Worm (Caenorhabditis elegans): ENCODE data around the gene ubl-1.

The ubl-1 gene

DNA sequence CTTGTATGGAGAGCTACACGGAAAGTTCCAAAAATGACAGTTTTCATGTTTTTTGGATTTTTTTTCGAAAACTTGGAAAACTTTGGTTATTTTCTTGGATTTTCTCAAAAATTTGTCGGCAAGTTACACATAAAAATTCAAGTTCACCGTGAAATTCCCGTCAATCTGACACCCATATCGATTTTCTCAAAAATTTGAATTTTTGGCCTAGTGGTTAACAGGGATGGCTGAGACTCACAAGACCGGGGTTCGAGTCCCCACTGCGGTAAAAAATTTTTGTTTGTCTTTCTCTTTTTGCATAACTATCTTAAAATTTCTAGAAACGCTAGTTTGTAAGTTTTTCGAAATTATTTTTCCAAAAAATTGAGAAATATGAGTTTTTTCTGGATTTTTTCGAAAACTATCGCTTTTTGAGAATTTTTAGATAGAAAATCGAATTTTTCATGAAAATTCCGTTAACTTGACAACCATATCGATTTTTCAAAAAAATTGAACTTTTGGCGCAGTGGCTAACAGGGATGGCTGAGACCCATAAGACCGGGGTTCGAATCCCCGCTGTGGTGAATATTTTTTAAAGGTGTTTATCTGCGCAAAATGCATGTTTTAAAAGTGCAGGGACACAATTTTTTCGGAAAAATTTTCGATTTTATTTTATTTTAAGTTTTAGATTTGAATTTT, 32.6 kb downstream of the ubl-1 start:
- TF ChIP-seq nhr-77 (tag; optimal IDR thresholded peaks at IDR 0.05): no peak
- no peak for TF ChIP-seq aly-2 (tag; optimal IDR thresholded peaks at IDR 0.05)
- no peak for TF ChIP-seq unc-55 (GFP tag; optimal IDR thresholded peaks at IDR 0.05)
- TF ChIP-seq mab-5 (tag; optimal IDR thresholded peaks at IDR 0.05): no peak
- no peak for TF ChIP-seq nhr-129 (tag; optimal IDR thresholded peaks at IDR 0.05)
- TF ChIP-seq ceh-82 (tag; optimal IDR thresholded peaks at IDR 0.05): no peak
- no peak for TF ChIP-seq sem-4 (tag; optimal IDR thresholded peaks at IDR 0.05)
- no peak for TF ChIP-seq ztf-11 (tag; optimal IDR thresholded peaks at IDR 0.05)
- TF ChIP-seq egl-27 (tag; optimal IDR thresholded peaks at IDR 0.05): no peak
- TF ChIP-seq nhr-6 (tag; optimal IDR thresholded peaks at IDR 0.05): no peak

DNA sequence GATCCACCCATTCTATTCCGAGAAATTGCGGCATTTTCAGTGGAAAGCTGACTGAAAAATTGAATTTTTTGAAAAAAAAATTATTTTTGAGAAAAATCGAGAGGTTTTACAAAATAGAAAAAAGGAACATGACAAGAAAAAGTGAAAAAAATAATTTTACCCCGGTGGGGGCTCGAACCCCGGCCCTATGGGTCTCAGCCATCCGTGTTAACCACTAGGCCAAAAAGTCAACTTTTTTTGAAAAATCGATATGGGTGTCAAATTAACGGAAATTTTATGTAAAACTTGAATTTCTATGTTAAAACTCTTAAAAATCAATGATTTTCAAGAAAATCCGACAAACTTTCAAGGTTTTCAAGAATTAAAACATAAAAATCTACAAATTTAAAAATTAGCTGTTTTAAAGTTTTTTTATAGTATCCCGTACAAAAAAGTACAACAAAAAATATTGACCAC, 35.8 kb downstream of the ubl-1 start, which contains the start of gene Y53G8B.2:
Y53G8B.2 (minus strand) TSS at position 51 of the 456 bp plus-strand sequence.
- TF ChIP-seq ceh-82 (tag; optimal IDR thresholded peaks at IDR 0.05): no peak
- no peak for TF ChIP-seq sma-9 (GFP tag; optimal IDR thresholded peaks at IDR 0.05)
- no peak for TF ChIP-seq sma-9 (tag; optimal IDR thresholded peaks at IDR 0.05)
- no peak for TF ChIP-seq nhr-77 (tag; optimal IDR thresholded peaks at IDR 0.05)
- no peak for TF ChIP-seq ceh-16 (tag; optimal IDR thresholded peaks at IDR 0.05)
- no peak for TF ChIP-seq mdl-1 (tag; optimal IDR thresholded peaks at IDR 0.05)
- TF ChIP-seq lin-11 (tag; optimal IDR thresholded peaks at IDR 0.05): no peak
- TF ChIP-seq crh-2 (tag; optimal IDR thresholded peaks at IDR 0.05): no peak
- no peak for TF ChIP-seq ztf-1 (GFP tag; conservative IDR thresholded peaks at IDR 0.05)
- TF ChIP-seq nhr-12 (tag; optimal IDR thresholded peaks at IDR 0.05): no peak
- no peak for TF ChIP-seq mbf-1 (tag; optimal IDR thresholded peaks at IDR 0.05)
- TF ChIP-seq elt-1 (tag; optimal IDR thresholded peaks at IDR 0.05): no peak
- TF ChIP-seq nhr-10 (tag; optimal IDR thresholded peaks at IDR 0.05): no peak

DNA sequence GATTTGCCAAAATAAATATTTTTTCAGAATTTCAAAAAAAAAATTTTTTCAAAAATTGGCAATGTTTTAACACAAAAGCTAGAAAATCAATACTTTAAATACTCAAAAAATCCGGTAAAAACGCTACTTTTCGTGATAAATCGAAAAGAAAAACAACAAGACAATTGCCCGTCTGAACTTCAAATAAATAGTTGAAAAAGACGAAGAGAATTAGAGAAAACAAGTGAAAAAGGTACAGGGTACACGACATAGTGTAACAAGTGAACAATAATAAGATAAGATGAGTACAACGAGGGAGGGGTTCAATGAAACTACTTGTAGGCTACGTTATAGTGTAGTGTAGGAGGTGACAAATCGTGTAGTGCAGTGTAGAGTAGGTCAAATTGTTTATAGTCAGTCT, 36.4 kb downstream of the ubl-1 start:
- TF ChIP-seq nhr-237 (tag; optimal IDR thresholded peaks at IDR 0.05): no peak
- TF ChIP-seq ztf-1 (GFP tag; conservative IDR thresholded peaks at IDR 0.05): no peak
- TF ChIP-seq sma-9 (GFP tag; optimal IDR thresholded peaks at IDR 0.05): peak; percentile 41
- TF ChIP-seq sma-9 (tag; optimal IDR thresholded peaks at IDR 0.05): no peak
- no peak for TF ChIP-seq ceh-16 (tag; optimal IDR thresholded peaks at IDR 0.05)
- no peak for TF ChIP-seq R02D3.7 (tag; optimal IDR thresholded peaks at IDR 0.05)
- peak; percentile 10 for TF ChIP-seq nhr-25 (tag; optimal IDR thresholded peaks at IDR 0.05)
- no peak for TF ChIP-seq nhr-21 (tag; optimal IDR thresholded peaks at IDR 0.05)
- peak; percentile 24 for TF ChIP-seq nhr-129 (tag; optimal IDR thresholded peaks at IDR 0.05)

DNA sequence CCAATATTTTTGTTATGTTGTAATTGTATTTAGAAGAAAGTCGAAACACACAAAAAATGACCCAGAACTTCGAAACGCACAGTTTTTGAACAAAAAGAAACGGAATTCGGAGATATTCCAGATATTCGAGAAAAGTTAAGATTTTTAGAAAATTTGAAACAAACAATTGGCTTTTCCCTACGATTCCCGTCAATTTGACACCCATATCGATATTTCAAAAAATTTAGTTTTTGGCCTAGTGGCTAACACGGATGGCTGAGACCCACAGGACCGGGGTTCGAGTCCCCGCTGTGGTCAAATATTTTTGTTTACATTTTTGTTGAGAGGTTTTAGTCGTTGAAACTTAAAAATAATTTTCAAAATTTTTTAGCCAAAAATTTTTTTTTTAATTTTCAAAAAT, 37.1 kb downstream of the ubl-1 start:
- TF ChIP-seq nhr-21 (tag; optimal IDR thresholded peaks at IDR 0.05): no peak
- TF ChIP-seq alr-1 (tag; optimal IDR thresholded peaks at IDR 0.05): no peak
- no peak for TF ChIP-seq sma-9 (GFP tag; optimal IDR thresholded peaks at IDR 0.05)
- no peak for TF ChIP-seq sma-9 (tag; optimal IDR thresholded peaks at IDR 0.05)
- TF ChIP-seq aly-2 (tag; optimal IDR thresholded peaks at IDR 0.05): no peak
- TF ChIP-seq nhr-6 (tag; optimal IDR thresholded peaks at IDR 0.05): no peak
- no peak for TF ChIP-seq gmeb-1 (tag; optimal IDR thresholded peaks at IDR 0.05)
- TF ChIP-seq nhr-12 (tag; optimal IDR thresholded peaks at IDR 0.05): no peak
- no peak for TF ChIP-seq crh-2 (tag; optimal IDR thresholded peaks at IDR 0.05)
- TF ChIP-seq C34F6.9 (tag; optimal IDR thresholded peaks at IDR 0.05): no peak
- TF ChIP-seq unc-62 (GFP tag; optimal IDR thresholded peaks at IDR 0.05): no peak
- no peak for TF ChIP-seq elt-3 (tag; optimal IDR thresholded peaks at IDR 0.05)
- no peak for TF ChIP-seq nhr-77 (tag; optimal IDR thresholded peaks at IDR 0.05)
- TF ChIP-seq unc-39 (tag; optimal IDR thresholded peaks at IDR 0.05): no peak
- TF ChIP-seq ceh-16 (tag; optimal IDR thresholded peaks at IDR 0.05): no peak
- TF ChIP-seq egl-27 (tag; optimal IDR thresholded peaks at IDR 0.05): no peak
- no peak for TF ChIP-seq R02D3.7 (tag; optimal IDR thresholded peaks at IDR 0.05)
- no peak for TF ChIP-seq lin-39 (tag; optimal IDR thresholded peaks at IDR 0.05)
- TF ChIP-seq skn-1 (tag; optimal IDR thresholded peaks at IDR 0.05): no peak
- no peak for TF ChIP-seq mab-5 (tag; optimal IDR thresholded peaks at IDR 0.05)
- no peak for TF ChIP-seq F13H6.1 (tag; optimal IDR thresholded peaks at IDR 0.05)

DNA sequence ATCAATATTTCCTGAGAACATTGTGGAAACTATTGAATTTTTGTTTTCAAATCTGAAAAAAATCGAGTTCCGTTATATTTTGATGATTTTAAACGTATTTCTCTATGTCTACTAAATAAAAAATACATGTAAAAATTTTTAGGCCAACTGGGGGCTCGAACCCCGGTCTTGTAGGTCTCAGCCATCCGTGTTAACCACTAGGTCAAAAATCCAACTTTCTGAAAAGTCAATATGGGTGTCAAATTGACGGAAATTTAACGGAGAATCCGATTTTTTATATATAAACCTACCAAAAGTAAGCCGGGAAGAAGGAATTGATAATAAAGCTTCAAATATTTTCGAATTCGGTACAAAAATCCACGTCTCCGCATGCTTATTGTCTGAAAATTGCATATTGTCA, 38.2 kb downstream of the ubl-1 start:
- TF ChIP-seq nhr-23 (tag; optimal IDR thresholded peaks at IDR 0.05): no peak
- no peak for TF ChIP-seq nhr-12 (tag; optimal IDR thresholded peaks at IDR 0.05)
- no peak for TF ChIP-seq ZK546.5 (tag; optimal IDR thresholded peaks at IDR 0.05)
- TF ChIP-seq sma-9 (GFP tag; optimal IDR thresholded peaks at IDR 0.05): no peak
- no peak for TF ChIP-seq sma-9 (tag; optimal IDR thresholded peaks at IDR 0.05)
- no peak for TF ChIP-seq crh-2 (tag; optimal IDR thresholded peaks at IDR 0.05)
- no peak for TF ChIP-seq lin-11 (tag; optimal IDR thresholded peaks at IDR 0.05)
- no peak for TF ChIP-seq zag-1 (tag; optimal IDR thresholded peaks at IDR 0.05)
- no peak for TF ChIP-seq ceh-16 (tag; optimal IDR thresholded peaks at IDR 0.05)
- no peak for TF ChIP-seq unc-62 (GFP tag; optimal IDR thresholded peaks at IDR 0.05)
- TF ChIP-seq nhr-237 (tag; optimal IDR thresholded peaks at IDR 0.05): no peak
- TF ChIP-seq R02D3.7 (tag; optimal IDR thresholded peaks at IDR 0.05): no peak
- TF ChIP-seq blmp-1 (tag; optimal IDR thresholded peaks at IDR 0.05; ENCODE audit: insufficient read depth): no peak
